Worm (Caenorhabditis elegans): ENCODE measurements around the gene mel-32.

Gene mel-32

ce11 chrIII:6402346-6402745, 40.5 kb downstream of the mel-32 start (continued):
- TF ChIP-seq egl-13 (tag; optimal IDR thresholded peaks at IDR 0.05) = no peak
- TF ChIP-seq sup-37 (GFP tag; optimal IDR thresholded peaks at IDR 0.05) = peak; percentile 23
- TF ChIP-seq hpl-2 (GFP tag; optimal IDR thresholded peaks at IDR 0.05) = no peak
- no peak for TF ChIP-seq unc-30 (tag; optimal IDR thresholded peaks at IDR 0.05)
- TF ChIP-seq efl-3 (GFP tag; optimal IDR thresholded peaks at IDR 0.05) = no peak
- TF ChIP-seq nhr-19 (GFP tag; conservative IDR thresholded peaks at IDR 0.05) = peak; percentile 73
- TF ChIP-seq xbp-1 (tag; optimal IDR thresholded peaks at IDR 0.05) = peak; percentile 78
- TF ChIP-seq lin-35 (GFP tag; optimal IDR thresholded peaks at IDR 0.05) = peak in 1 of 2 experiments; percentile 14
- peak; percentile 54 for TF ChIP-seq tbx-2 (tag; optimal IDR thresholded peaks at IDR 0.05)
- no peak for TF ChIP-seq fkh-8 (tag; optimal IDR thresholded peaks at IDR 0.05)
- no peak for TF ChIP-seq mef-2 (tag; optimal IDR thresholded peaks at IDR 0.05)
- TF ChIP-seq efl-1 (optimal IDR thresholded peaks at IDR 0.05) = peak in 1 of 2 experiments; percentile 11
- peak in 1 of 2 experiments; percentile 49 for TF ChIP-seq efl-1 (GFP tag; optimal IDR thresholded peaks at IDR 0.05 in 1 of 2)
- TF ChIP-seq pax-3 (tag; optimal IDR thresholded peaks at IDR 0.05) = no peak
- no peak for TF ChIP-seq hlh-17 (GFP tag; optimal IDR thresholded peaks at IDR 0.05; ENCODE audit: borderline replicate concordance)
- no peak for TF ChIP-seq nhr-28 (tag; optimal IDR thresholded peaks at IDR 0.05)
- TF ChIP-seq mdl-1 (tag; optimal IDR thresholded peaks at IDR 0.05) = no peak

ce11 chrIII:6399424-6399823, 43.4 kb downstream of the mel-32 start:
- peak; percentile 42 for TF ChIP-seq lin-14 (GFP tag; optimal IDR thresholded peaks at IDR 0.05)
- peak; percentile 35 for TF ChIP-seq fkh-10 (GFP tag; optimal IDR thresholded peaks at IDR 0.05)
- TF ChIP-seq nhr-84 (tag; optimal IDR thresholded peaks at IDR 0.05) = no peak
- peak; percentile 29 for TF ChIP-seq zag-1 (tag; optimal IDR thresholded peaks at IDR 0.05)

DNA sequence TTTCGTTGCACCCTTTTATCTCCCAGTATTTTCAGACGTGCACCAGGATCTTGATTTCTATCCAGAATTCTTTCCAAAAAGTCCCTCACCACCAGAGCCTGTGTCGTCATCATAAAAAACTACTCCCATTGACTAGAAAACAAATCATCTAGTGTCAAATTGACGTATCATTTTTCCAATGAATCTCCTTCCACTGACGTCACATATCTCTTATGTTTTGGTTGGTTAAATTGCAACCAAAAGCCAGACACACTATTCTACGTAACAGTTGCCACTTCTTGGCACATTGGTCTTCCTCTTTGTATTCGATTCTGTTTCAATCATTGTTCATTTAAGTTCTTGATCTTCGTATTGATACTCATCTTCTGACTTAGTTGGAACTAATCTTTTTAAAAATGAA, 44.7 kb downstream of the mel-32 start:
- TF ChIP-seq rnt-1 (tag; optimal IDR thresholded peaks at IDR 0.05) = peak; percentile 69
- no peak for TF ChIP-seq C04F5.9 (tag; optimal IDR thresholded peaks at IDR 0.05)
- no peak for TF ChIP-seq efl-3 (GFP tag; optimal IDR thresholded peaks at IDR 0.05)
- no peak for TF ChIP-seq fos-1 (tag; optimal IDR thresholded peaks at IDR 0.05)
- peak; percentile 40 for TF ChIP-seq snu-23 (GFP tag; optimal IDR thresholded peaks at IDR 0.05)
- no peak for TF ChIP-seq egl-13 (tag; optimal IDR thresholded peaks at IDR 0.05)
- TF ChIP-seq aly-2 (tag; optimal IDR thresholded peaks at IDR 0.05) = no peak
- TF ChIP-seq lin-39 (tag; optimal IDR thresholded peaks at IDR 0.05) = peak; percentile 54
- TF ChIP-seq nhr-85 (tag) = no peak
- TF ChIP-seq nhr-71 (tag; optimal IDR thresholded peaks at IDR 0.05) = peak; percentile 89
- TF ChIP-seq tbx-2 (tag; optimal IDR thresholded peaks at IDR 0.05) = peak; percentile 16
- TF ChIP-seq nhr-90 (tag; optimal IDR thresholded peaks at IDR 0.05; ENCODE audit: poor library complexity) = no peak
- peak; percentile 65 for TF ChIP-seq nhr-19 (GFP tag; conservative IDR thresholded peaks at IDR 0.05)
- TF ChIP-seq lsy-2 (tag; optimal IDR thresholded peaks at IDR 0.05) = peak; percentile 29 to 40
- TF ChIP-seq mdl-1 (tag; optimal IDR thresholded peaks at IDR 0.05) = no peak
- TF ChIP-seq lin-14 (GFP tag; optimal IDR thresholded peaks at IDR 0.05) = peak; percentile 57
- peak in 1 of 2 experiments; percentile 15 for TF ChIP-seq efl-1 (optimal IDR thresholded peaks at IDR 0.05)
- TF ChIP-seq efl-1 (GFP tag; optimal IDR thresholded peaks at IDR 0.05 in 1 of 2) = no peak
- no peak for TF ChIP-seq ceh-88 (GFP tag; IDR thresholded peaks at IDR 0.05)
- no peak for TF ChIP-seq nhr-47 (tag; optimal IDR thresholded peaks at IDR 0.05)
- no peak for TF ChIP-seq mep-1 (tag; optimal IDR thresholded peaks at IDR 0.05)
- peak; percentile 13 for TF ChIP-seq xbp-1 (tag; optimal IDR thresholded peaks at IDR 0.05)
- TF ChIP-seq ama-1 (optimal IDR thresholded peaks at IDR 0.05) = no peak

DNA sequence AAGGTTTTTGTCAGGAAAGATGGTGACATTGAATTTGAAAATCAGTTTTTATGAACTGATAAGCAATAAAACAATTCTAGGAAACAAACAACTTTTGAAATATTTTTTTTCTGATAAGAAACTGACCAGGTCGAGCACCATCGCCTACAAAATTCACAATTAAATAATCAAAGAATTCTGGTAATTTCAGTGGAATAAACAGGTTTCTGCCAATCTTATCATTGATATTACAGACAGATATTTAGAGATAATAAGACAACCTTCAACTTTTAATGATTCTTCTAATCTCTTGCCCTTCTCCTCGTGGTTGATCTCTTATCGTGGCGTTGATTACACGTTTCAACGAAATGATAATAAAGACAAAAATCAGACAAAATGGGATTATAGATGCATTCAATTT, 46.4 kb downstream of the mel-32 start:
- TF ChIP-seq tbx-2 (tag; optimal IDR thresholded peaks at IDR 0.05) (no peak), efl-1 (optimal IDR thresholded peaks at IDR 0.05) (no peak), efl-1 (GFP tag; optimal IDR thresholded peaks at IDR 0.05 in 1 of 2) (peak in 1 of 2 experiments; percentile 74), ets-5 (GFP tag; IDR thresholded peaks at IDR 0.05) (no peak), unc-62 (GFP tag; optimal IDR thresholded peaks at IDR 0.05) (no peak), pqm-1 (tag; optimal IDR thresholded peaks at IDR 0.05) (peak; percentile 23), mef-2 (tag; optimal IDR thresholded peaks at IDR 0.05) (no peak), ztf-11 (tag; optimal IDR thresholded peaks at IDR 0.05) (no peak), nhr-28 (tag; optimal IDR thresholded peaks at IDR 0.05) (no peak), nhr-19 (GFP tag; conservative IDR thresholded peaks at IDR 0.05) (peak; percentile 27), C04F5.9 (tag; optimal IDR thresholded peaks at IDR 0.05) (no peak), jun-1 (tag; optimal IDR thresholded peaks at IDR 0.05) (peak; percentile 27), efl-3 (GFP tag; optimal IDR thresholded peaks at IDR 0.05) (no peak), lin-35 (GFP tag; optimal IDR thresholded peaks at IDR 0.05) (no peak), lin-13 (GFP tag; optimal IDR thresholded peaks at IDR 0.05) (no peak), C34B4.2 (tag; optimal IDR thresholded peaks at IDR 0.05) (no peak), elt-2 (tag; optimal IDR thresholded peaks at IDR 0.05) (peak; percentile 96), grh-1 (GFP tag; IDR thresholded peaks at IDR 0.05) (peak; percentile 50; the same call in 1 of the 2 replicates), nhr-90 (tag; optimal IDR thresholded peaks at IDR 0.05; ENCODE audit: poor library complexity) (peak; percentile 40), snu-23 (GFP tag; optimal IDR thresholded peaks at IDR 0.05) (peak; percentile 34), aha-1 (tag; optimal IDR thresholded peaks at IDR 0.05) (no peak), snpc-4 (tag; optimal IDR thresholded peaks at IDR 0.05) (no peak), elt-3 (tag; optimal IDR thresholded peaks at IDR 0.05) (peak; percentile 79 to 99 (median 89))

Measured in whole organism, L1 larva.